Worm (Caenorhabditis elegans) whole organism, L4 larva: ENCODE data around the gene srt-45.

Source experiments
- D1046.2 ChIP-seq: fragments of 200-800 bp; sonication (Bioruptor generic); IDR thresholded peaks from 2 replicates; pipeline ENCODE4 v1.3.6; 2022; ENCODE audit warnings: missing genetic modification characterization, missing compliant biosample characterization
- T20F7.1 ChIP-seq: fragments of 200-800 bp; sonication (Bioruptor generic); optimal IDR thresholded peaks from 2 replicates; lab custom pipeline; 2018; ENCODE audit warnings: mild to moderate bottlenecking, missing genetic modification characterization, missing compliant biosample characterization
- T26A8.4 ChIP-seq: fragments of 200-800 bp; sonication (Bioruptor generic); IDR thresholded peaks from 2 replicates; pipeline ENCODE4 v1.3.6; 2022; ENCODE audit warnings: missing genetic modification characterization, missing compliant biosample characterization
- Y48G9A.11 ChIP-seq: fragments of 200-800 bp; sonication (Bioruptor generic); IDR thresholded peaks from 2 replicates; pipeline ENCODE4 v1.3.6; 2022; ENCODE audit warnings: missing genetic modification reagents, missing genetic modification characterization, missing compliant biosample characterization
- ZK337.2 ChIP-seq: fragments of 200-800 bp; sonication (Bioruptor generic); IDR thresholded peaks from 2 replicates; pipeline ENCODE4 v1.3.6; 2022; ENCODE audit warnings: missing genetic modification reagents, missing genetic modification characterization, missing compliant biosample characterization
- aha-1 ChIP-seq: fragments of 150-350 bp; peaks from one replicate; lab custom pipeline; 2014; ENCODE audit warnings: missing biosample characterization, missing genetic modification characterization
- arid-1 ChIP-seq: fragments of 200-800 bp; sonication (Bioruptor generic); conservative IDR thresholded peaks from 2 replicates; pipeline ENCODE4 v1.3.6; 2022; ENCODE audit warnings: missing genetic modification reagents, missing genetic modification characterization, missing compliant biosample characterization
- attf-4 ChIP-seq: sonication (generic microtip); optimal IDR thresholded peaks from 3 replicates; lab custom pipeline; 2017; ENCODE audit warnings: missing biosample characterization, missing genetic modification characterization
- ceh-20 ChIP-seq: fragments of 200-800 bp; sonication (Bioruptor generic); IDR thresholded peaks from 2 replicates; pipeline ENCODE4 v1.3.6; 2022; ENCODE audit warnings: missing genetic modification reagents, missing genetic modification characterization, missing compliant biosample characterization
- ceh-28 ChIP-seq: fragments of 150-350 bp; optimal IDR thresholded peaks from 2 replicates; lab custom pipeline; 2014; ENCODE audit warnings: missing biosample characterization, missing genetic modification reagents, missing genetic modification characterization
- daf-8 ChIP-seq: fragments of 200-800 bp; sonication (Bioruptor generic); IDR thresholded peaks from 2 replicates; pipeline ENCODE4 v1.3.6; 2022; ENCODE audit warnings: missing genetic modification characterization, missing compliant biosample characterization
- dmd-8 ChIP-seq: fragments of 200-800 bp; sonication (Bioruptor generic); IDR thresholded peaks from 2 replicates; pipeline ENCODE4 v1.3.6; 2022; ENCODE audit warnings: missing genetic modification characterization, missing compliant biosample characterization
- dmd-9 ChIP-seq: fragments of 200-800 bp; sonication (Bioruptor generic); IDR thresholded peaks from 2 replicates; pipeline ENCODE4 v1.3.6; 2022; ENCODE audit warnings: missing genetic modification reagents, missing genetic modification characterization, missing compliant biosample characterization
- dpl-1 ChIP-seq: fragments of 150-350 bp; optimal IDR thresholded peaks from 2 replicates; lab custom pipeline; 2014; ENCODE audit warnings: missing biosample characterization, missing genetic modification reagents, missing genetic modification characterization
- fkh-10 ChIP-seq: fragments of 150-350 bp; optimal IDR thresholded peaks from 2 replicates; lab custom pipeline; 2014; ENCODE audit warnings: missing biosample characterization, missing genetic modification reagents, missing genetic modification characterization
- hlh-11 ChIP-seq: fragments of 200-800 bp; sonication (Bioruptor generic); optimal IDR thresholded peaks from 2 replicates; lab custom pipeline; 2018; ENCODE audit warnings: mild to moderate bottlenecking, missing genetic modification characterization, missing compliant biosample characterization
- hlh-30 ChIP-seq: sonication (generic microtip); optimal IDR thresholded peaks from 2 replicates; lab custom pipeline; 2017; ENCODE audit warnings: antibody characterized with exemption, mild to moderate bottlenecking, missing genetic modification characterization, missing compliant biosample characterization; ENCODE audit not compliant: insufficient read depth
- lin-15B ChIP-seq: fragments of 150-350 bp; sonication (generic microtip); optimal IDR thresholded peaks from 3 replicates; lab custom pipeline; 2014; ENCODE audit warnings: missing biosample characterization, missing genetic modification characterization
- lin-38 ChIP-seq: fragments of 200-800 bp; sonication (Bioruptor generic); IDR thresholded peaks from 2 replicates; pipeline ENCODE4 v1.3.6; 2022; ENCODE audit warnings: missing genetic modification reagents, missing genetic modification characterization, missing compliant biosample characterization
- lin-39 ChIP-seq: fragments of 150-350 bp; optimal IDR thresholded peaks from 2 replicates; lab custom pipeline; 2014; ENCODE audit warnings: missing biosample characterization, missing genetic modification reagents, missing genetic modification characterization
- mdl-1 ChIP-seq, 2 experiments: fragments of 150-350 bp in 1 of 2; sonication (generic microtip) in 1 of 2; optimal IDR thresholded peaks; 2 replicates each; lab custom pipeline; 2014 to 2017; ENCODE audit warnings: missing biosample characterization in 2 of 2, missing genetic modification characterization in 2 of 2
- mxl-2 ChIP-seq: fragments of 200-800 bp; sonication (Bioruptor generic); conservative IDR thresholded peaks from 2 replicates; pipeline ENCODE4 v1.3.6; 2022; ENCODE audit warnings: missing genetic modification reagents, missing genetic modification characterization, missing compliant biosample characterization
- nhr-102 ChIP-seq: sonication (generic microtip); optimal IDR thresholded peaks from 2 replicates; lab custom pipeline; 2016; ENCODE audit warnings: mild to moderate bottlenecking, missing genetic modification characterization, moderate library complexity, missing compliant biosample characterization
- nhr-11 ChIP-seq: fragments of 150-350 bp; optimal IDR thresholded peaks from 2 replicates; lab custom pipeline; 2014; ENCODE audit warnings: missing biosample characterization, missing genetic modification characterization
- nhr-25 ChIP-seq: sonication (generic microtip); optimal IDR thresholded peaks from 2 replicates; lab custom pipeline; 2017; ENCODE audit warnings: missing genetic modification characterization, mild to moderate bottlenecking, missing compliant biosample characterization, antibody characterized with exemption, moderate library complexity, borderline replicate concordance; ENCODE audit not compliant: insufficient read depth
- nhr-41 ChIP-seq: fragments of 200-800 bp; sonication (Bioruptor generic); IDR thresholded peaks from 2 replicates; pipeline ENCODE4 v1.3.6; 2022; ENCODE audit warnings: missing genetic modification reagents, missing genetic modification characterization, missing compliant biosample characterization
- php-3 ChIP-seq: fragments of 200-800 bp; sonication (Bioruptor generic); IDR thresholded peaks from 2 replicates; pipeline ENCODE4 v1.3.6; 2022; ENCODE audit warnings: missing genetic modification reagents, missing genetic modification characterization, missing compliant biosample characterization
- pqm-1 ChIP-seq: sonication (generic microtip); optimal IDR thresholded peaks from 2 replicates; lab custom pipeline; 2017; ENCODE audit warnings: missing biosample characterization, missing genetic modification characterization
- rbr-2 ChIP-seq: sonication (generic microtip); optimal IDR thresholded peaks from 2 replicates; lab custom pipeline; 2016; ENCODE audit warnings: missing genotype, missing genetic modification characterization, missing compliant biosample characterization
- snpc-4 ChIP-seq: fragments of 150-350 bp; optimal IDR thresholded peaks from 2 replicates; lab custom pipeline; 2014; ENCODE audit warnings: missing biosample characterization, missing genetic modification characterization
- spr-1 ChIP-seq: sonication (generic microtip); optimal IDR thresholded peaks from 2 replicates; lab custom pipeline; 2016; ENCODE audit warnings: mild to moderate bottlenecking, missing genetic modification characterization, missing compliant biosample characterization
- unc-39 ChIP-seq: sonication (generic microtip); optimal IDR thresholded peaks from 2 replicates; lab custom pipeline; 2017; ENCODE audit warnings: missing biosample characterization, missing genetic modification characterization
- vab-7 ChIP-seq: fragments of 200-800 bp; sonication (Bioruptor generic); IDR thresholded peaks from 2 replicates; pipeline ENCODE4 v1.3.6; 2022; ENCODE audit warnings: missing genetic modification reagents, missing genetic modification characterization, missing compliant biosample characterization
- zag-1 ChIP-seq: fragments of 150-350 bp; optimal IDR thresholded peaks from 2 replicates; lab custom pipeline; 2014; ENCODE audit warnings: missing biosample characterization, missing genetic modification characterization
- zfp-3 ChIP-seq: fragments of 200-800 bp; sonication (Bioruptor generic); conservative IDR thresholded peaks from 2 replicates; pipeline ENCODE4 v1.3.6; 2022; ENCODE audit warnings: missing genetic modification reagents, missing genetic modification characterization, missing compliant biosample characterization
- ztf-7 ChIP-seq: fragments of 150-350 bp; optimal IDR thresholded peaks from 2 replicates; lab custom pipeline; 2014; ENCODE audit warnings: missing biosample characterization, missing genetic modification characterization

srt-45 gene

DNA sequence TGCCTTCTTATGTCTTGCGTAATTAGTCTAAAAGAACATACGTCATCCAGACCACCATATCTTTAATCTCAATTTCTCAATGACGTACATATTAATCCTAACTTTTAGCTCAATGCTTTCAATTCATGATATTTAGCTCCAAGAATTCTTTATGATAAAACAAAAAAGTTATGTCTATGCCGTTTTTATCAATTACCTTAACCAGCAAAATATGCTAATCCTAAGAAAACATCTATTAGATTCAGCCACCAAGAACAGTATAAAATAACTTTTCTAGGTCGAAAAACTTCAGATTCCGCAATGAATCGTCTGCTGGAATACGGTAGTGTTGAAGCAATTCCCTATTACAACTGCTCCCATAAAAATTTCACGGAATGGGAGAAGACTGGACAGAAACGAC lies at the start of gene srt-45:
Gene srt-45, plus strand, starts transcription at position 301 of the 400 bp plus-strand sequence.
- no peak for TF ChIP-seq nhr-102
- no peak for TF ChIP-seq pqm-1 (tag; lab: Kevin White, UChicago)
- TF ChIP-seq mdl-1 (tag; optimal IDR thresholded peaks at IDR 0.05; lab: Kevin White, UChicago): no peak
- TF ChIP-seq nhr-25 (tag; lab: Kevin White, UChicago): no peak
- no peak for TF ChIP-seq lin-38
- TF ChIP-seq rbr-2 (tag; lab: Kevin White, UChicago): no peak
- no peak for TF ChIP-seq php-3 (GFP tag; lab: Robert Waterston, UW)
- TF ChIP-seq lin-39 (tag; lab: Kevin White, UChicago): no peak

DNA sequence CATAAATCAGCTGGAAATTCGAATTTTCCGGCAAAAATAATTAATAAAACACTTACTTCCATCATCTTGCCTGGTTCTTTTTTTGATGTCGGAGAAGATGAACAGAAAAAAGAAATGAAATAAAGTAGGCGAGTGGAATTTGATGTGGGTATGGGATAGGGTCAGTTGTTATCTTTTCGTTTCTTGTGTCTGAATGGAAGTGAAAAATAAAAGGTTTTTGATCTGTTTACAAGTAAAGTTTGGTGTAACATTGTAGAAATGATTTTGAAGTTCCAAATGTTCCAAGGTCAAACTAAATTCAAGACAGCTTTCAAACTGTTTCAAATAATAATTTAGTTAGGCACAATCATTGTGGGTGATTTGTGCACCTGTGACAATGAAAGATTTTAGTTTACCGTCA lies 46.5 kb upstream of the srt-45 start, which contains the start of gene W04E12.7:
Gene W04E12.7, minus strand, starts transcription at position 101 of the 400 bp plus-strand sequence.
- TF ChIP-seq dpl-1 (GFP tag; lab: Kevin White, UChicago): no peak
- TF ChIP-seq aha-1 (tag; lab: Kevin White, UChicago): peak; percentile 1
- TF ChIP-seq spr-1: no peak

- no peak for TF ChIP-seq dmd-9 (GFP tag; lab: Robert Waterston, UW)
- TF ChIP-seq ceh-20 (GFP tag; lab: Robert Waterston, UW): no peak
- TF ChIP-seq daf-8 (GFP tag; lab: Robert Waterston, UW): no peak
- no peak for TF ChIP-seq D1046.2 (GFP tag; lab: Robert Waterston, UW)
- no peak for TF ChIP-seq lin-38
- TF ChIP-seq zag-1 (tag; lab: Kevin White, UChicago): no peak
- TF ChIP-seq nhr-11 (tag; lab: Kevin White, UChicago): no peak
- TF ChIP-seq hlh-30 (tag; lab: Kevin White, UChicago): no peak
- no peak for TF ChIP-seq T26A8.4 (GFP tag; lab: Robert Waterston, UW)
- TF ChIP-seq zfp-3: no peak
- TF ChIP-seq nhr-41 (GFP tag; lab: Robert Waterston, UW): no peak
- no peak for TF ChIP-seq unc-39 (tag; lab: Kevin White, UChicago)
- TF ChIP-seq ztf-7: no peak
- TF ChIP-seq Y48G9A.11: no peak
- TF ChIP-seq T20F7.1: no peak
- TF ChIP-seq ceh-28 (tag; lab: Kevin White, UChicago): no peak
- TF ChIP-seq vab-7 (GFP tag; lab: Robert Waterston, UW): no peak
- TF ChIP-seq snpc-4 (tag; lab: Kevin White, UChicago): no peak
- TF ChIP-seq lin-15B: no peak
- no peak for TF ChIP-seq hlh-11
Measured at ce11 chrV:19738117-19738516, 45.8 kb upstream of the srt-45 start, which contains the start of gene fbxa-131. TSS of gene fbxa-131 (plus strand) at chrV:19738417.

- no peak for TF ChIP-seq attf-4 (tag; lab: Kevin White, UChicago)
- TF ChIP-seq arid-1 (GFP tag; lab: Robert Waterston, UW): no peak
- no peak for TF ChIP-seq fkh-10 (GFP tag; lab: Kevin White, UChicago)
- TF ChIP-seq ZK337.2 (GFP tag; lab: Robert Waterston, UW): no peak
- no peak for TF ChIP-seq mxl-2
- TF ChIP-seq dmd-8: no peak
Measured at ce11 chrV:19741034-19741433, 42.9 kb upstream of the srt-45 start, which contains the start of gene W04E12.2. TSS of gene W04E12.2 (minus strand) at chrV:19741134.

- TF ChIP-seq unc-39 (tag; lab: Kevin White, UChicago): no peak
Measured at ce11 chrV:19741651-19742050, 42.3 kb upstream of the srt-45 start, which contains the start of gene W04E12.3. TSS of gene W04E12.3 (plus strand) at chrV:19741951.
